Worm (Caenorhabditis elegans) whole organism, midembryonic: Measurements from ENCODE around the gene T24A6.1.

Source experiments
- T22C8.4 ChIP-seq: fragments of 200-800 bp; sonication (Bioruptor generic); IDR thresholded peaks from 2 replicates; pipeline ENCODE4 v1.3.6; 2022; ENCODE audit warnings: missing genetic modification characterization, missing compliant biosample characterization
- cog-1 ChIP-seq: sonication (generic microtip); optimal IDR thresholded peaks from 2 replicates; lab custom pipeline; 2016; ENCODE audit warnings: missing genetic modification characterization, missing compliant biosample characterization
- flt-1 ChIP-seq: fragments of 200-800 bp; sonication (Bioruptor generic); IDR thresholded peaks from 2 replicates; pipeline ENCODE4 v1.3.6; 2022; ENCODE audit warnings: missing genetic modification characterization, missing compliant biosample characterization
- ref-1 ChIP-seq: fragments of 200-800 bp; sonication (Bioruptor generic); conservative IDR thresholded peaks from 2 replicates; pipeline ENCODE4 v1.3.6; 2022; ENCODE audit warnings: missing genetic modification reagents, missing genetic modification characterization, missing compliant biosample characterization
- ztf-23 ChIP-seq: fragments of 200-800 bp; sonication (Bioruptor generic); IDR thresholded peaks from 2 replicates; pipeline ENCODE4 v1.3.6; 2022; ENCODE audit warnings: missing genetic modification reagents, missing genetic modification characterization, missing compliant biosample characterization

DNA sequence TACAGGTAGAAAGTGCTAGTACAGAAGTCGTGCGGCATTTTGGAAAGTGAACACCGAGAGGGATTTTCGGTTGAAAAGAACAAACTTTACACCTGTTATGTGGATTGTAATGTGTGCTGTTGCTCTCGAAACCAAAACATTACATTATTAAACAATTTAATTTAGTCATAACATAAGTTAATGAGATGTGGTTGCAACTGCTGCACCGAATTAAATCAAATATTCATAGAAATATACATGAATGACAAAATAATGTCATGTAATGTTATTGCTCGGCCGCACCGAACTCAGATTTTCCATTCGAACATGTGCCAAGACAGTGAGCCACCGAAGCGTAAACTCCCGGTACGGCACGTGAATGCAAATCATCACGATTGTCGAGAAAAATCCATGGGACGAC, 36.1 kb downstream of the T24A6.1 start, which contains the start of gene srh-213:
- no peak for TF ChIP-seq cog-1 (tag; lab: Kevin White, UChicago)
- TF ChIP-seq T22C8.4 (GFP tag; lab: Robert Waterston, UW) = no peak
- no peak for TF ChIP-seq flt-1
- no peak for TF ChIP-seq ref-1
- TF ChIP-seq ztf-23 (GFP tag; lab: Robert Waterston, UW) = no peak
